Fruit fly (Drosophila melanogaster) whole organism, embryonic: ENCODE measurements around the gene prg.

Source experiments
- Aef1 ChIP-seq: fragments of 200-800 bp; sonication (Bioruptor generic); IDR thresholded peaks from 3 replicates; pipeline ENCODE4 v1.3.6; 2022; ENCODE audit warnings: missing biosample characterization, missing genetic modification characterization
- Antp ChIP-seq: fragments of 200-800 bp; sonication (Bioruptor generic); optimal IDR thresholded peaks from 3 replicates; lab custom pipeline; 2016; ENCODE audit warnings: missing biosample characterization, missing genetic modification characterization
- Asciz ChIP-seq: fragments of 200-800 bp; sonication (Bioruptor generic); optimal IDR thresholded peaks from 2 replicates; lab custom pipeline; 2017; ENCODE audit warnings: missing biosample characterization, mild to moderate bottlenecking, missing genetic modification characterization, missing genetic modification reagents
- CG1024 ChIP-seq: fragments of 200-800 bp; sonication (Bioruptor generic); IDR thresholded peaks from 2 replicates; pipeline ENCODE4 v1.3.6; 2022; ENCODE audit warnings: missing biosample characterization, missing genetic modification characterization
- CG10274 ChIP-seq: fragments of 200-800 bp; sonication (Bioruptor generic); optimal IDR thresholded peaks from 3 replicates; lab custom pipeline; 2017; ENCODE audit warnings: missing biosample characterization, mild to moderate bottlenecking, missing genetic modification characterization
- CG10979 ChIP-seq: fragments of 200-800 bp; sonication (Bioruptor generic); optimal IDR thresholded peaks from 2 replicates; lab custom pipeline; 2018; ENCODE audit warnings: missing biosample characterization, mild to moderate bottlenecking, missing genetic modification characterization, moderate library complexity
- CG11085 ChIP-seq: fragments of 200-800 bp; sonication (Bioruptor generic); IDR thresholded peaks from 2 replicates; pipeline ENCODE4 v1.3.6; 2022; ENCODE audit warnings: missing biosample characterization, missing genetic modification characterization
- CG11093 ChIP-seq: fragments of 200-800 bp; sonication (Bioruptor generic); IDR thresholded peaks from 3 replicates; pipeline ENCODE4 v1.3.6; 2022; ENCODE audit warnings: missing biosample characterization, missing genetic modification characterization
- CG11696 ChIP-seq: fragments of 200-800 bp; sonication (Bioruptor generic); IDR thresholded peaks from 2 replicates; pipeline ENCODE4 v1.3.6; 2022; ENCODE audit warnings: missing biosample characterization, missing genetic modification characterization
- CG12071 ChIP-seq: fragments of 200-800 bp; sonication (Bioruptor generic); optimal IDR thresholded peaks from 3 replicates; lab custom pipeline; 2018; ENCODE audit warnings: missing biosample characterization, mild to moderate bottlenecking, missing genetic modification characterization
- CG12391 ChIP-seq: fragments of 200-800 bp; sonication (Bioruptor generic); optimal IDR thresholded peaks from 3 replicates; lab custom pipeline; 2018; ENCODE audit warnings: missing biosample characterization, mild to moderate bottlenecking, missing genetic modification characterization, moderate library complexity
- CG13624 ChIP-seq: fragments of 200-800 bp; sonication (Bioruptor generic); optimal IDR thresholded peaks from 2 replicates; lab custom pipeline; 2016; ENCODE audit warnings: missing biosample characterization, missing genetic modification characterization
- CG15011 ChIP-seq: fragments of 200-800 bp; sonication (Bioruptor generic); optimal IDR thresholded peaks from 3 replicates; lab custom pipeline; 2018; ENCODE audit warnings: missing biosample characterization, mild to moderate bottlenecking, missing genetic modification characterization
- CG16815 ChIP-seq: fragments of 200-800 bp; sonication (Bioruptor generic); optimal IDR thresholded peaks from 3 replicates; lab custom pipeline; 2017; ENCODE audit warnings: missing biosample characterization, mild to moderate bottlenecking, missing genetic modification characterization
- CG1832 ChIP-seq: fragments of 200-800 bp; sonication (Bioruptor generic); optimal IDR thresholded peaks from 2 replicates; lab custom pipeline; 2017; ENCODE audit warnings: missing biosample characterization, mild to moderate bottlenecking, missing genetic modification characterization, inconsistent platforms
- CG18476 ChIP-seq: fragments of 200-800 bp; sonication (Bioruptor generic); optimal IDR thresholded peaks from 2 replicates; lab custom pipeline; 2016; ENCODE audit warnings: missing biosample characterization, mild to moderate bottlenecking, missing genetic modification characterization
- CG3847 ChIP-seq: fragments of 200-800 bp; sonication (Bioruptor generic); IDR thresholded peaks from 2 replicates; pipeline ENCODE4 v1.3.6; 2022; ENCODE audit warnings: missing biosample characterization, missing genetic modification characterization
- CG43689 ChIP-seq: fragments of 200-800 bp; sonication (Bioruptor generic); IDR thresholded peaks from 2 replicates; pipeline ENCODE4 v1.3.6; 2022; ENCODE audit warnings: missing biosample characterization, missing genetic modification characterization
- CG6689 ChIP-seq: fragments of 200-800 bp; sonication (Bioruptor generic); IDR thresholded peaks from 2 replicates; pipeline ENCODE4 v1.3.6; 2022; ENCODE audit warnings: missing biosample characterization, missing genetic modification characterization
- CG8924 ChIP-seq: fragments of 200-800 bp; optimal IDR thresholded peaks from 3 replicates; lab custom pipeline; 2019; ENCODE audit warnings: missing biosample characterization, mild to moderate bottlenecking, missing genetic modification characterization, moderate library complexity
- CG9817 ChIP-seq: fragments of 200-800 bp; sonication (Bioruptor generic); optimal IDR thresholded peaks from 2 replicates; lab custom pipeline; 2018; ENCODE audit warnings: missing biosample characterization, mild to moderate bottlenecking, missing genetic modification characterization, moderate library complexity
- D ChIP-seq, 2 experiments: fragments of 200-800 bp in 1 of 2; fragments of >200 bp in 1 of 2; sonication (Bioruptor generic) in 1 of 2; optimal IDR thresholded peaks; 2 replicates in 1 of 2; 3 replicates in 1 of 2; lab custom pipeline; 2017; ENCODE audit warnings: mild to moderate bottlenecking in 1 of 2, missing biosample characterization in 1 of 2, missing genetic modification characterization in 1 of 2, missing genetic modification reagents in 1 of 2
- ERR ChIP-seq: fragments of 200-800 bp; sonication (Bioruptor generic); optimal IDR thresholded peaks from 2 replicates; lab custom pipeline; 2016; ENCODE audit warnings: missing biosample characterization, missing genetic modification characterization
- HHEX ChIP-seq: fragments of 200-800 bp; sonication (Bioruptor generic); optimal IDR thresholded peaks from 3 replicates; lab custom pipeline; 2017; ENCODE audit warnings: missing biosample characterization, mild to moderate bottlenecking, missing genetic modification characterization, missing genetic modification reagents
- HmgZ ChIP-seq: fragments of 200-800 bp; sonication (Bioruptor generic); optimal IDR thresholded peaks from 2 replicates; lab custom pipeline; 2018; ENCODE audit warnings: missing biosample characterization, mild to moderate bottlenecking, missing genetic modification characterization
- Hr39 ChIP-seq: fragments of >200 bp; optimal IDR thresholded peaks from 2 replicates; lab custom pipeline; 2017
- Jarid2 ChIP-seq: fragments of 200-800 bp; sonication (Bioruptor generic); optimal IDR thresholded peaks from 3 replicates; lab custom pipeline; 2017; ENCODE audit warnings: mild to moderate bottlenecking, missing biosample characterization, missing genetic modification reagents, missing genetic modification characterization
- Kr ChIP-seq: fragments of 200-800 bp; sonication (Bioruptor generic); optimal IDR thresholded peaks from 2 replicates; lab custom pipeline; 2017; ENCODE audit warnings: missing biosample characterization, mild to moderate bottlenecking, missing genetic modification characterization
- NC2β ChIP-seq: fragments of 200-800 bp; sonication (Bioruptor generic); optimal IDR thresholded peaks from 2 replicates; lab custom pipeline; 2016; ENCODE audit warnings: missing biosample characterization, missing genetic modification characterization
- Pdp1 ChIP-seq, 2 experiments: fragments of 200-800 bp; sonication (Bioruptor generic); optimal IDR thresholded peaks; 3 replicates each; lab custom pipeline; 2016; ENCODE audit warnings: missing biosample characterization in 2 of 2, missing genetic modification characterization in 2 of 2, mild to moderate bottlenecking in 1 of 2, moderate library complexity in 1 of 2
- Side ChIP-seq: fragments of 200-800 bp; sonication (Bioruptor generic); optimal IDR thresholded peaks from 2 replicates; lab custom pipeline; 2016; ENCODE audit warnings: missing biosample characterization, missing genetic modification characterization
- Sox102F ChIP-seq: fragments of 200-800 bp; sonication (Bioruptor generic); optimal IDR thresholded peaks from 2 replicates; lab custom pipeline; 2018; ENCODE audit warnings: missing biosample characterization, mild to moderate bottlenecking, missing genetic modification characterization, moderate library complexity
- Spps ChIP-seq: fragments of 200-800 bp; sonication (Bioruptor generic); optimal IDR thresholded peaks from 2 replicates; lab custom pipeline; 2018; ENCODE audit warnings: missing biosample characterization, mild to moderate bottlenecking, missing genetic modification characterization
- Usf ChIP-seq: fragments of 200-800 bp; sonication (Bioruptor generic); optimal IDR thresholded peaks from 2 replicates; lab custom pipeline; 2017; ENCODE audit warnings: missing genotype, missing biosample characterization, missing genetic modification characterization
- az2 ChIP-seq: fragments of 200-800 bp; sonication (Bioruptor generic); optimal IDR thresholded peaks from 3 replicates; lab custom pipeline; 2016; ENCODE audit warnings: missing biosample characterization, missing genetic modification characterization
- cato ChIP-seq: fragments of 200-800 bp; sonication (Bioruptor generic); optimal IDR thresholded peaks from 2 replicates; lab custom pipeline; 2016; ENCODE audit warnings: missing biosample characterization, missing genetic modification characterization, borderline replicate concordance
- cwo ChIP-seq: fragments of 200-800 bp; sonication (Bioruptor generic); optimal IDR thresholded peaks from 3 replicates; lab custom pipeline; 2017; ENCODE audit warnings: missing biosample characterization, missing genetic modification characterization, mild to moderate bottlenecking, moderate library complexity, missing genetic modification reagents
- en ChIP-seq: fragments of 200-800 bp; sonication (Bioruptor generic); optimal IDR thresholded peaks from 2 replicates; lab custom pipeline; 2016; ENCODE audit warnings: missing biosample characterization, missing genetic modification characterization
- fd102C ChIP-seq: fragments of 200-800 bp; sonication (Bioruptor generic); optimal IDR thresholded peaks from 2 replicates; lab custom pipeline; 2018; ENCODE audit warnings: missing biosample characterization, mild to moderate bottlenecking, missing genetic modification characterization, moderate library complexity
- grau ChIP-seq: fragments of 200-800 bp; optimal IDR thresholded peaks from 3 replicates; lab custom pipeline; 2019; ENCODE audit warnings: missing biosample characterization, mild to moderate bottlenecking, missing genetic modification characterization, moderate library complexity
- her ChIP-seq: fragments of 200-800 bp; sonication (Bioruptor generic); optimal IDR thresholded peaks from 2 replicates; lab custom pipeline; 2016; ENCODE audit warnings: missing biosample characterization, missing genetic modification characterization
- hth ChIP-seq: fragments of >200 bp; optimal IDR thresholded peaks from 2 replicates; lab custom pipeline; 2017; ENCODE audit warnings: inconsistent platforms
- lab ChIP-seq: fragments of 200-800 bp; sonication (Bioruptor generic); optimal IDR thresholded peaks from 3 replicates; lab custom pipeline; 2017; ENCODE audit warnings: missing biosample characterization, missing genetic modification characterization, mild to moderate bottlenecking, moderate library complexity, missing genetic modification reagents
- lilli ChIP-seq: fragments of 200-800 bp; sonication (Bioruptor generic); optimal IDR thresholded peaks from 3 replicates; lab custom pipeline; 2016; ENCODE audit warnings: missing biosample characterization, missing genetic modification characterization
- nerfin-2 ChIP-seq: fragments of 200-800 bp; sonication (Bioruptor generic); IDR thresholded peaks from 2 replicates; pipeline ENCODE4 v1.3.6; 2022; ENCODE audit warnings: missing biosample characterization, missing genetic modification characterization; ENCODE audit not compliant: partially characterized antibody
- pho ChIP-seq: fragments of 200-800 bp; sonication (Bioruptor generic); optimal IDR thresholded peaks from 2 replicates; lab custom pipeline; 2016; ENCODE audit warnings: missing biosample characterization, missing genetic modification characterization
- prd ChIP-seq, 3 experiments: fragments of >200 bp in 2 of 3; fragments of 200-800 bp in 1 of 3; sonication (Bioruptor generic) in 1 of 3; optimal IDR thresholded peaks in 2 of 3; IDR thresholded peaks in 1 of 3; 2 replicates in 2 of 3; 3 replicates in 1 of 3; pipeline versions ENCODE4 v1.3.6 to Lab custom; 2017 to 2022; ENCODE audit warnings: missing biosample characterization in 1 of 3, missing genetic modification characterization in 1 of 3
- ro ChIP-seq: fragments of 200-800 bp; sonication (Bioruptor generic); IDR thresholded peaks from 2 replicates; pipeline ENCODE4 v1.3.6; 2022; ENCODE audit warnings: missing biosample characterization, missing genetic modification characterization
- vnd ChIP-seq: fragments of 200-800 bp; sonication (Bioruptor generic); IDR thresholded peaks from 3 replicates; pipeline ENCODE4 v1.3.6; 2022; ENCODE audit warnings: missing biosample characterization, missing genetic modification characterization; ENCODE audit not compliant: partially characterized antibody
- yki ChIP-seq: fragments of >200 bp; optimal IDR thresholded peaks from 3 replicates; lab custom pipeline; 2018

The prg gene

dm6 chr2L:8423460-8424089 is 40.7 kb upstream of the prg start (continued):
- TF ChIP-seq vnd: no peak
- TF ChIP-seq CG15011 (GFP tag; lab: Kevin White, UChicago): no peak
- no peak for TF ChIP-seq ERR (GFP tag; lab: Kevin White, UChicago)
- no peak for TF ChIP-seq Usf (GFP tag; lab: Kevin White, UChicago)
- TF ChIP-seq cato (GFP tag; lab: Kevin White, UChicago): no peak
- no peak for TF ChIP-seq lab (GFP tag; lab: Kevin White, UChicago)
- TF ChIP-seq CG16815 (GFP tag; lab: Kevin White, UChicago): no peak
- peak; percentile 22 for TF ChIP-seq CG10979 (tag; lab: Kevin White, UChicago)
- no peak for TF ChIP-seq CG11696
- TF ChIP-seq Jarid2 (GFP tag; lab: Kevin White, UChicago): no peak
- no peak for TF ChIP-seq prd (optimal IDR thresholded peaks at IDR 0.05; lab: Kevin White, UChicago)
- no peak for TF ChIP-seq prd (GFP tag; IDR thresholded peaks at IDR 0.05; lab: Robert Waterston, UW)
- no peak for TF ChIP-seq yki (lab: Kevin White, UChicago)
- TF ChIP-seq NC2β (GFP tag; lab: Kevin White, UChicago): no peak
- TF ChIP-seq HHEX (GFP tag; lab: Kevin White, UChicago): no peak
- TF ChIP-seq Side (GFP tag; lab: Kevin White, UChicago): no peak
- TF ChIP-seq CG6689 (GFP tag; lab: Robert Waterston, UW): no peak
- TF ChIP-seq CG10274 (GFP tag; lab: Kevin White, UChicago): no peak
- TF ChIP-seq CG11085 (GFP tag; lab: Robert Waterston, UW): no peak
- TF ChIP-seq Antp (GFP tag; lab: Kevin White, UChicago): no peak
- TF ChIP-seq CG43689 (GFP tag; lab: Robert Waterston, UW): no peak
- no peak for TF ChIP-seq en (GFP tag; lab: Kevin White, UChicago)
- TF ChIP-seq Pdp1 (GFP tag; optimal IDR thresholded peaks at IDR 0.05; lab: Kevin White, UChicago): no peak
- no peak for TF ChIP-seq hth (lab: Kevin White, UChicago)
- no peak for TF ChIP-seq Aef1 (GFP tag; lab: Robert Waterston, UW)
- no peak for TF ChIP-seq lilli (GFP tag; lab: Kevin White, UChicago)
- TF ChIP-seq her (GFP tag; lab: Kevin White, UChicago): no peak
- TF ChIP-seq nerfin-2 (GFP tag; lab: Robert Waterston, UW): no peak
- TF ChIP-seq CG18476 (GFP tag; lab: Kevin White, UChicago): no peak
- TF ChIP-seq cwo (GFP tag; lab: Kevin White, UChicago): no peak
- TF ChIP-seq CG11093 (GFP tag; lab: Robert Waterston, UW): no peak
- peak; percentile 29 for TF ChIP-seq Spps (tag; lab: Kevin White, UChicago)
- TF ChIP-seq D (optimal IDR thresholded peaks at IDR 0.05; lab: Kevin White, UChicago): peak; percentile 43
- TF ChIP-seq D (GFP tag; optimal IDR thresholded peaks at IDR 0.05; lab: Kevin White, UChicago): no peak
- no peak for TF ChIP-seq Sox102F (GFP tag; lab: Kevin White, UChicago)
- TF ChIP-seq HmgZ: no peak
- no peak for TF ChIP-seq CG12071 (GFP tag; lab: Kevin White, UChicago)
- peak; percentile 14 for TF ChIP-seq CG12391
- TF ChIP-seq CG1024 (GFP tag; lab: Robert Waterston, UW): no peak
- TF ChIP-seq Asciz (GFP tag; lab: Kevin White, UChicago): peak; percentile 2
- TF ChIP-seq grau (tag; lab: Kevin White, UChicago): no peak
- TF ChIP-seq fd102C (GFP tag; lab: Kevin White, UChicago): no peak
- no peak for TF ChIP-seq Hr39 (lab: Kevin White, UChicago)
- no peak for TF ChIP-seq CG1832
- TF ChIP-seq ro (GFP tag; lab: Robert Waterston, UW): no peak
- no peak for TF ChIP-seq pho (GFP tag; lab: Kevin White, UChicago)
- TF ChIP-seq CG9817 (tag; lab: Kevin White, UChicago): no peak
- TF ChIP-seq Kr (GFP tag; lab: Kevin White, UChicago): peak; percentile 34
- no peak for TF ChIP-seq CG13624 (GFP tag; lab: Kevin White, UChicago)
- TF ChIP-seq CG3847 (GFP tag; lab: Robert Waterston, UW): no peak
- TF ChIP-seq az2 (GFP tag; lab: Kevin White, UChicago): no peak
- TF ChIP-seq CG8924 (tag; lab: Kevin White, UChicago): peak; percentile 15
